Worm (Caenorhabditis elegans): ENCODE results near the gene col-87.

The col-87 gene

DNA sequence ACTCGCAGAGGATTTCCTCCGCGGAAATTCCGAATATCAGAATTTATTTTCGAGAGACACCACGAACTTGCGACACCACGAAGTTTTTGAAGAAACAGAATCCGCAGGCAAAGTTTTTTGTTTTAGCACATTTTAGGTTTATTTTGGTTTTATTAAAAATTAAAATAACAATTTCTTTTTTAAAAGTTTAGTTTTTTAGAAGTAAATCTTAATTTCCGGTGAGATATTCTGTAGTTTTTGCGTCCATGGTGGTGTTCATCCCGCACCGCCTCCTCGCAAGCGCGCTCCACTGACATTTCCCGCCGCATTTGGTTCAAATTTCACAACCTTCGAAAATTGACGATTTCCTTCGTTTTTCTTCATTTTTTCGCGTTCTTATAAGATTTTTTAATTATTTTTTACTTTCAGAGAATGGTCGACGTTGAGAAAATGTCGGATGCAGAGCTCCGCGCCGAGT lies 31.4 kb downstream of the col-87 start, which contains the start of gene lem-2:
Gene lem-2 (plus strand): TSS at position 407 of the 457 bp plus-strand sequence.
- peak; percentile 58 for TF ChIP-seq klf-2 (GFP tag; conservative IDR thresholded peaks at IDR 0.05)
- no peak for TF ChIP-seq tab-1 (GFP tag; IDR thresholded peaks at IDR 0.05)
- TF ChIP-seq cog-1 (tag; optimal IDR thresholded peaks at IDR 0.05) = peak; percentile 94
- TF ChIP-seq ztf-23 (GFP tag; IDR thresholded peaks at IDR 0.05) = peak; percentile 84
- no peak for TF ChIP-seq ztf-29 (GFP tag; IDR thresholded peaks at IDR 0.05)
- no peak for TF ChIP-seq med-1 (GFP tag; optimal IDR thresholded peaks at IDR 0.05; ENCODE audit: insufficient read depth)
- TF ChIP-seq flt-1 (GFP tag; IDR thresholded peaks at IDR 0.05) = peak; percentile 70
- no peak; the same call in 1 of the 2 replicates for TF ChIP-seq T22C8.4 (GFP tag; IDR thresholded peaks at IDR 0.05)
- TF ChIP-seq ref-1 (GFP tag; conservative IDR thresholded peaks at IDR 0.05) = no peak

DNA sequence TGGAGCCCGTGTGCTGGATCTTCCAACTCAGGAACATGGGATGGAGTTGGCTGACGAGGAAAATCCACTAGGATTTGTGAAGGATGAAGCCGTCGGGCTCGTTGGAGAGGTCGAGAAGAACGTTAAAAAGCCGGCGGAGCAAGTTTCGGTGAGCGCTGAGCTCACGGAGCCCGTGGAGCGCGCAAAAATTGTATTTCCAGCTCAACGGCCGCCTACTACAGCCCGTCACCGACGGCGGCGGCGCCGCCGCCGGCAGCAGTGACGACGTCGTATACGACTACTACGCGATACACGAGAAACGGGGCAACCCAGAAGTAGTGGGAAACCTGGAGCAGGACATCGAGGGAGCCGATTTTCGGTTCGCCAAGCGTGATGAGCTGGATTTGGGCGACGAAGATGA lies 33.6 kb downstream of the col-87 start:
- no peak for TF ChIP-seq tab-1 (GFP tag; IDR thresholded peaks at IDR 0.05)
- no peak for TF ChIP-seq klf-2 (GFP tag; conservative IDR thresholded peaks at IDR 0.05)
- no peak for TF ChIP-seq ztf-23 (GFP tag; IDR thresholded peaks at IDR 0.05)
- TF ChIP-seq med-1 (GFP tag; optimal IDR thresholded peaks at IDR 0.05; ENCODE audit: insufficient read depth) = no peak
- TF ChIP-seq ref-1 (GFP tag; conservative IDR thresholded peaks at IDR 0.05) = no peak
- TF ChIP-seq flt-1 (GFP tag; IDR thresholded peaks at IDR 0.05) = no peak
- TF ChIP-seq ztf-29 (GFP tag; IDR thresholded peaks at IDR 0.05) = no peak
- no peak for TF ChIP-seq cog-1 (tag; optimal IDR thresholded peaks at IDR 0.05)
- TF ChIP-seq T22C8.4 (GFP tag; IDR thresholded peaks at IDR 0.05) = no peak

DNA sequence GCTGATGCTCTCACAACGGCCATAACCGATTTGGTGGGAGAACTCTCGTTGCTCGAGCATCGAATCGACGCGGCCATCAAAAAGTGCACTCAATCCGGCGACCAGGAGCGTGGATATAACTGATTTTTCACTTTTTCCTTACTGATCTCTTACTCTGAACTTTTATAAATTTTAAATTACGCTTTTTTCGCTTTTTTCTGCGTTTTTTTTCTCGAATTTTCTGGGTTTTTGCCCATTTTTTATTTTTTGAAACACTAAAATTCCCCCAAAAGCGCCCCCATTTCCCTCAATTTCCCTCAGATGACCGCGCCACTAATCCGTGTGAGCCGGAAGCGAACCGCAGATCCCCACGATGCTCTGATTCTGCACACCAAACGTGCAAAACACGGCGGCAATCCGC lies 34.1 kb downstream of the col-87 start, which contains the start of gene W01G7.4:
Gene W01G7.4 (plus strand): TSS at position 301 of the 400 bp plus-strand sequence.
- TF ChIP-seq ref-1 (GFP tag; conservative IDR thresholded peaks at IDR 0.05) (no peak), med-1 (GFP tag; optimal IDR thresholded peaks at IDR 0.05; ENCODE audit: insufficient read depth) (no peak), tab-1 (GFP tag; IDR thresholded peaks at IDR 0.05) (no peak), T22C8.4 (GFP tag; IDR thresholded peaks at IDR 0.05) (no peak), cog-1 (tag; optimal IDR thresholded peaks at IDR 0.05) (no peak), klf-2 (GFP tag; conservative IDR thresholded peaks at IDR 0.05) (no peak), ztf-23 (GFP tag; IDR thresholded peaks at IDR 0.05) (no peak), ztf-29 (GFP tag; IDR thresholded peaks at IDR 0.05) (no peak), flt-1 (GFP tag; IDR thresholded peaks at IDR 0.05) (no peak)

DNA sequence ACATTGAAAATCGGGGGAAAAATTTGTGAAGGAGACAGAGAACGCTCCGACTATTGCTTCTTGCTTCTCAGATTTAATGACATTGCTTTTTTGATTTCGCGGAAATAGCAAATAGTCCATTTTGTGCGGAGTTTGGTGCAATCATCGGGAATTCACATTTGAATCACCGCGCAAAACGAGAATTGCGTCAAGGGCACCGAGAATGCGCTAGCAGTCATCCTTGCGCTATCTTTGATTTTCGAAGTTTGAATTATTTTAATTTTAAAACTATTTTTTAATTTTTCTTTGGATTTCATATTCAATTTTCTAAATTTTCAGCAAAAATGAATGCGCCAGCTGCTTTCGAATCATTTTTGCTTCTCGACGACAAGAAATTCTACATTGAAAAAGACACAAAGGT lies 34.7 kb downstream of the col-87 start, which contains the start of gene rpb-11:
Gene rpb-11 (plus strand): TSS at position 319 of the 400 bp plus-strand sequence.
- TF ChIP-seq klf-2 (GFP tag; conservative IDR thresholded peaks at IDR 0.05) (peak; percentile 61; the same call in 1 of the 2 replicates), med-1 (GFP tag; optimal IDR thresholded peaks at IDR 0.05; ENCODE audit: insufficient read depth) (peak; percentile 53), T22C8.4 (GFP tag; IDR thresholded peaks at IDR 0.05) (no peak), ztf-29 (GFP tag; IDR thresholded peaks at IDR 0.05) (no peak), ref-1 (GFP tag; conservative IDR thresholded peaks at IDR 0.05) (no peak), cog-1 (tag; optimal IDR thresholded peaks at IDR 0.05) (peak; percentile 78), flt-1 (GFP tag; IDR thresholded peaks at IDR 0.05) (peak; percentile 82), tab-1 (GFP tag; IDR thresholded peaks at IDR 0.05) (peak; percentile 71), ztf-23 (GFP tag; IDR thresholded peaks at IDR 0.05) (0 out of 2 replicates have a peak, but pooled peaks have one; percentile 10)

DNA sequence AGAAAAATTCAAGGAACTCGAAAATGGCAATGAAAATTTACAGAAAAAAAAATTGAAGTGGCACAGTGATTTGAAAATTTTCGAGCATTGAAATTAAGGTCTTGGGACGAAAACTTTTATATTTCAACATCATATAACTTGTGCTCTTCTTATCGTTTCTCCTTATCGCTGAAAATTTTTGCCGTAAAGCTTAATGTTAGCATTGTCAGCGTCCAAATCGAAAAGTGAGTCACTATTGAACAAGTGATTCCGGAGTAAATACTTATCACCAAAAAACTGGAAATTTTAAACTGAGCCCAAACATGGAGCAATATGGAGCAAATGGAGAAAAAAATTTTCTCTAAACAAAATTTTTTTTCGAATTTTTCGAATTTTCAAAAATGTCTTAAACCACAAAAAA lies 38.8 kb downstream of the col-87 start:
- TF ChIP-seq tab-1 (GFP tag; IDR thresholded peaks at IDR 0.05) (no peak), cog-1 (tag; optimal IDR thresholded peaks at IDR 0.05) (no peak)

DNA sequence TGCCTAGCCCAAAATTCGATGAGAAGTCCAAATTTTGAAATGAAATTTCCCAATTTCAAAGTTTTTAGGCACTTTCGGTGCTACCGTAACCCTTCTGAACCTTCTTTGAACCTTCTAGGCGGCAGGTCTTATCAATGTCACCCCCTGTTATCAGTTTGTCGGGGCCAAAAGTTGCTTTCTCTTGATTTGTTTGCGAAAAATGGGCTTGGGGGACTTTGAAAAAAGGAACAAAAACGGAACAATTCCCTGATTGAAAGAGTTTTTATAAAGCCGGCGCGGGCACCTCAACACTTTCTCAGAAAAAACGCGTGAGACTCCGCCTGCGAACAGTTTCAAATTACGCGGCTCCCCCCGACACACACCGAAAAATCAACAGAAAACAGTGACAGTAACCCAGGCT lies 41.3 kb downstream of the col-87 start:
- TF ChIP-seq cog-1 (tag; optimal IDR thresholded peaks at IDR 0.05) (no peak), klf-2 (GFP tag; conservative IDR thresholded peaks at IDR 0.05) (no peak), flt-1 (GFP tag; IDR thresholded peaks at IDR 0.05) (no peak), tab-1 (GFP tag; IDR thresholded peaks at IDR 0.05) (no peak), ztf-23 (GFP tag; IDR thresholded peaks at IDR 0.05) (no peak), T22C8.4 (GFP tag; IDR thresholded peaks at IDR 0.05) (no peak), ztf-29 (GFP tag; IDR thresholded peaks at IDR 0.05) (no peak), ref-1 (GFP tag; conservative IDR thresholded peaks at IDR 0.05) (no peak), med-1 (GFP tag; optimal IDR thresholded peaks at IDR 0.05; ENCODE audit: insufficient read depth) (no peak)

DNA sequence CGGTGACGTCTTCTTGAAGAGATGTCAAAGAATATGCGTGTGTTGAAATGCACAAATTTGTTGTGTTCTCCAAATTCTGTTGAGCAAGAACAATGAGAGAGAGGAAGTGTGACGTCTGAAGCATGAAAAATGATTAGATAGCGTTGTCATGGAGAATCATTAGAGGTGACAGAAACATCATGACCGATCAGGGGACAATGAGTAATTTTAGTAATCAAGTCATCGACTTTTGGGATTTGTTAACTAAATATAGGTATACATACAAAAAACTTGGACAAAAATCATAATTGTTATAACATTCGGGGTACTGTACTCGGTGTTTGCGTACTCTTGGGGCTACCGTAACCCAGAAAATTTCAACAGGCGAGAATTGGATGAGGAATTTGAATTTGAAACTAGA lies 42.3 kb downstream of the col-87 start, which contains the start of gene daf-5:
Gene daf-5 (minus strand): TSS at position 101 of the 400 bp plus-strand sequence.
- no peak for TF ChIP-seq ref-1 (GFP tag; conservative IDR thresholded peaks at IDR 0.05)

DNA sequence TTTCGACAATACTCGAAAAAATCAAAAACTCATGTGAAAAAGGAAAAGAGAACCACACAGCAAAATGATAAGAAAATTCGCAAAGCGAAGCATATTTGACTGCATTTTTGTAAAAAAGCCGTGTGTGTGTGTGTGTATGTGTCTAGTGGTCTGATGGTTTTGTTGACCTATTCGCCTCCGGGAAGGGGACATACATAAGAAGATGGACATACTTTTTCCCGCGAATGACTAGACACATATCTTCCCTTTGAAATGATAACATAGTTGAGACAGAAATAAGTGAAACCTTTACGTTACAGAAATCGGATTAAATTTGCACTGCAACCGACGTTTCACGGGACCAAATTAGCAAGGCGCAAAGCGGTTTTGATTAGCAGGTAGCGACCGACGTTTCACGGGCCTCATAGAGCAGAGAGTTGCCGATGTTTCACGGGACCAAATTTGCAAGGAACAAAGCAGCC lies 43.0 kb downstream of the col-87 start:
- no peak for TF ChIP-seq flt-1 (GFP tag; IDR thresholded peaks at IDR 0.05)
- TF ChIP-seq ztf-29 (GFP tag; IDR thresholded peaks at IDR 0.05) = no peak
- no peak for TF ChIP-seq med-1 (GFP tag; optimal IDR thresholded peaks at IDR 0.05; ENCODE audit: insufficient read depth)
- TF ChIP-seq T22C8.4 (GFP tag; IDR thresholded peaks at IDR 0.05) = no peak
- TF ChIP-seq tab-1 (GFP tag; IDR thresholded peaks at IDR 0.05) = no peak
- TF ChIP-seq ztf-23 (GFP tag; IDR thresholded peaks at IDR 0.05) = no peak
- no peak for TF ChIP-seq ref-1 (GFP tag; conservative IDR thresholded peaks at IDR 0.05)
- TF ChIP-seq cog-1 (tag; optimal IDR thresholded peaks at IDR 0.05) = no peak
- TF ChIP-seq klf-2 (GFP tag; conservative IDR thresholded peaks at IDR 0.05) = no peak

DNA sequence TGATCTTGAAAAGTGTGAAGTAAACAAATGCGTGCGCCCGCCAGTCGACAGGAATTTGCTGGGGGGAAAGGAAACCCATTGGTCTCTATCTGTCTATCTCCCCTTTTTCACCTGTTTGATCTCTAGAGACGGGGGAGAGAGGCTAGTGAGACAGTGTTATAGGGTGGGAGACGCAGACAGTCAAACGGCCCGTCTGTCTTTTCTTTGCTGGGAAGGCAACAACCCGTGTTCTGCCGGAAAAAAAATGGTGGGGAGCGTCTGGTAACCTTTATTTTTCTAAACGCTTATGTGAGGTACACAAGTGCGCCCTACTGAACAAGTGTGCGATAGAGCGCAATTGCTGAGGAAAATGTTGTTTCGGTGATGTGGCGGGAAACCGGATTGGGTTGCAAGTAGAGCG lies 44.0 kb downstream of the col-87 start:
- no peak for TF ChIP-seq ztf-23 (GFP tag; IDR thresholded peaks at IDR 0.05)
- TF ChIP-seq flt-1 (GFP tag; IDR thresholded peaks at IDR 0.05) = no peak
- no peak for TF ChIP-seq cog-1 (tag; optimal IDR thresholded peaks at IDR 0.05)
- no peak for TF ChIP-seq med-1 (GFP tag; optimal IDR thresholded peaks at IDR 0.05; ENCODE audit: insufficient read depth)
- no peak for TF ChIP-seq ref-1 (GFP tag; conservative IDR thresholded peaks at IDR 0.05)
- TF ChIP-seq T22C8.4 (GFP tag; IDR thresholded peaks at IDR 0.05) = no peak
- TF ChIP-seq tab-1 (GFP tag; IDR thresholded peaks at IDR 0.05) = no peak
- TF ChIP-seq klf-2 (GFP tag; conservative IDR thresholded peaks at IDR 0.05) = no peak
- TF ChIP-seq ztf-29 (GFP tag; IDR thresholded peaks at IDR 0.05) = no peak

DNA sequence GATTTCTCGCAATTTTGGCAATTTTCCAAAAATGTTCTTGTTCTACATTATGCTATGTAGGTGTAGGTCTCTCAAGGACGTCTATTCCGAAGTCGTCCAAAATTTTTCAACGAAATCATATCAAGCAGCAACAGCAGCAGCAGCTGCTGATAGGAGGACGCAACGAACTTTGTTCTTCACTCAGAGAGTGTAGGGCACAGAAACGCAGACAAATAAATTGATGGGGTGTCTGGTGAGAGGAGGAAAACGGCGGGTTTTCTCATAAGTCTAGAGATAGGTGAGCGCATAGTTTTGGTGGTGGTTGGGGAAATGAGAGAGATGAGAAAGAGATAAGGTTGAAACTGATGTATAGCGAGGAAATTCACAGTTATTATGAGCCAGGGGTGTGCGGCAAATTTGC lies 45.4 kb downstream of the col-87 start:
- TF ChIP-seq cog-1 (tag; optimal IDR thresholded peaks at IDR 0.05) = no peak
- TF ChIP-seq med-1 (GFP tag; optimal IDR thresholded peaks at IDR 0.05; ENCODE audit: insufficient read depth) = no peak
- no peak for TF ChIP-seq tab-1 (GFP tag; IDR thresholded peaks at IDR 0.05)
